Fruit fly (Drosophila melanogaster): ENCODE measurements around the gene side-VII.
"Not testable (repeated sequence)": the region's sequence is repeated elsewhere in the genome, so short reads cannot be mapped to it uniquely, and the experiment has no call there.

Gene side-VII

DNA sequence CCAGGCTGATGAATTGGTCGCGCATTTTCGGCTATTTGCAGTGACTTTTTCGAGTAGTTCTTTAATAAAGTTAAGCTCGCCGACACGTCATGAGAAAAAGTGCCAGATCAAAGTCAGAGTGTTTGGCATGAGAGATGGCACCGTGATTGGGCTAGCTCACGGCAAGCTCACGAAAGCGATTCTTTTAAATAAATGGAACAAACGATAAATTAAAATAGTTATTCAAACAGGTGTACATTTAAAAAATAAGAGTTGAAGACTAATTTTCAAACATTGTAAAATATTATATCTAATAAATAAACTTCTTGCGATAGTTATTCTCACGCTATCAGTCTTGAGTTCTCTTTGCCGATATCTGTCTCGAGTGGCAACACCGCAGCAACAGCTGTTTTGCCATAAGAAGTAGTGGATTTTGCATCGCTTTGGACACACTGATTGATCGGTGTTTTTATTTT is 47.1 kb downstream of the side-VII start, which contains the start of the genes Unc-115b, p24-2 and CG32939:
Unc-115b (minus strand) TSS at position 101 of the 455 bp plus-strand sequence.
p24-2 (minus strand) TSS at position 120 of the 455 bp plus-strand sequence.
CG32939 (plus strand) TSS at position 405 of the 455 bp plus-strand sequence.
- TF ChIP-seq CG8159 (tag; optimal IDR thresholded peaks at IDR 0.05); EcR (GFP tag; optimal IDR thresholded peaks at IDR 0.05); CG13204 (GFP tag; optimal IDR thresholded peaks at IDR 0.05): not testable (repeated sequence)

DNA sequence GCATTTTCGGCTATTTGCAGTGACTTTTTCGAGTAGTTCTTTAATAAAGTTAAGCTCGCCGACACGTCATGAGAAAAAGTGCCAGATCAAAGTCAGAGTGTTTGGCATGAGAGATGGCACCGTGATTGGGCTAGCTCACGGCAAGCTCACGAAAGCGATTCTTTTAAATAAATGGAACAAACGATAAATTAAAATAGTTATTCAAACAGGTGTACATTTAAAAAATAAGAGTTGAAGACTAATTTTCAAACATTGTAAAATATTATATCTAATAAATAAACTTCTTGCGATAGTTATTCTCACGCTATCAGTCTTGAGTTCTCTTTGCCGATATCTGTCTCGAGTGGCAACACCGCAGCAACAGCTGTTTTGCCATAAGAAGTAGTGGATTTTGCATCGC is 54.4 kb downstream of the side-VII start, which contains the start of the genes eca and CG18542:
eca (minus strand) TSS at position 101 of the 400 bp plus-strand sequence.
CG18542 (plus strand) TSS at position 385 of the 400 bp plus-strand sequence.
- not testable (repeated sequence) for TF ChIP-seq rn (GFP tag; IDR thresholded peaks at IDR 0.05); EcR (GFP tag; optimal IDR thresholded peaks at IDR 0.05); D1 (tag; optimal IDR thresholded peaks at IDR 0.05)

DNA sequence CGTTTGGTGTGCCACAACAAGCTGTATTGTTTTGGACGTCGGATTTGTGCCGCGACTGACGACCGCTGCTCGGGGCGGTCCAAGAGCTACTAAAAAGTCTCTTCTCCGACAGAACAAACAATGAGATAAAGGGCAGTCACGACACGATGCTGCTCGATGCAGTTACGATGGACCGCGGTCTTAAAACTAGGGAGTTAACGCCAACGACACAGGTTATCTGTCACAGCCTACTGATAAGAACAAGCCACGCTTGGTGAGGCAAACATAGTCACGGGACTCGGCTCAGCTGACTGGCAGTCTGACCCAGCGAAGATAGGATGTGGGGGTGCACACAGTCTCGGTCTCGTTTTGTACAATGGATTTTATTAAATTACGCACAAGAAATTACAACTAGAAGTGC is 55.7 kb downstream of the side-VII start, which contains the start of gene CG9444:
CG9444 (minus strand) TSS at position 140 of the 400 bp plus-strand sequence.
- TF ChIP-seq CG17806 (tag; optimal IDR thresholded peaks at IDR 0.05) = no peak
- no peak for TF ChIP-seq rn (GFP tag; IDR thresholded peaks at IDR 0.05)
- no peak for TF ChIP-seq CG4496 (GFP tag; IDR thresholded peaks at IDR 0.05)
- TF ChIP-seq EcR (GFP tag; optimal IDR thresholded peaks at IDR 0.05) = no peak
- no peak for TF ChIP-seq Pif1B (GFP tag; optimal IDR thresholded peaks at IDR 0.05)
- TF ChIP-seq CG8301 (tag; optimal IDR thresholded peaks at IDR 0.05) = no peak
- TF ChIP-seq CG9948 (tag; optimal IDR thresholded peaks at IDR 0.05) = no peak
- TF ChIP-seq CG12605 (GFP tag; IDR thresholded peaks at IDR 0.05) = no peak
- no peak for TF ChIP-seq Pif1A (GFP tag; optimal IDR thresholded peaks at IDR 0.05)
- no peak for TF ChIP-seq CG8159 (tag; optimal IDR thresholded peaks at IDR 0.05)
- no peak for TF ChIP-seq gl (tag; optimal IDR thresholded peaks at IDR 0.05)

Data from whole organism, pupa.